Worm (Caenorhabditis elegans) whole organism, L2 larva: ENCODE results near the gene Y51H7C.9.
"Not testable (repeated sequence)": the region's sequence is repeated elsewhere in the genome, so short reads cannot be mapped to it uniquely, and the experiment has no call there.

Experiments
- aly-2 ChIP-seq: fragments of 150-350 bp; optimal IDR thresholded peaks from 2 replicates; lab custom pipeline; 2014; ENCODE audit warnings: missing biosample characterization, missing genetic modification characterization
- nhr-11 ChIP-seq: fragments of 150-350 bp; optimal IDR thresholded peaks from 2 replicates; lab custom pipeline; 2014; ENCODE audit warnings: missing biosample characterization, missing genetic modification characterization
- nhr-12 ChIP-seq: fragments of 150-350 bp; optimal IDR thresholded peaks from 2 replicates; lab custom pipeline; 2014; ENCODE audit warnings: missing biosample characterization, missing genetic modification characterization
- nhr-6 ChIP-seq: fragments of 150-350 bp; optimal IDR thresholded peaks from 2 replicates; lab custom pipeline; 2014; ENCODE audit warnings: missing biosample characterization, missing genetic modification characterization

DNA sequence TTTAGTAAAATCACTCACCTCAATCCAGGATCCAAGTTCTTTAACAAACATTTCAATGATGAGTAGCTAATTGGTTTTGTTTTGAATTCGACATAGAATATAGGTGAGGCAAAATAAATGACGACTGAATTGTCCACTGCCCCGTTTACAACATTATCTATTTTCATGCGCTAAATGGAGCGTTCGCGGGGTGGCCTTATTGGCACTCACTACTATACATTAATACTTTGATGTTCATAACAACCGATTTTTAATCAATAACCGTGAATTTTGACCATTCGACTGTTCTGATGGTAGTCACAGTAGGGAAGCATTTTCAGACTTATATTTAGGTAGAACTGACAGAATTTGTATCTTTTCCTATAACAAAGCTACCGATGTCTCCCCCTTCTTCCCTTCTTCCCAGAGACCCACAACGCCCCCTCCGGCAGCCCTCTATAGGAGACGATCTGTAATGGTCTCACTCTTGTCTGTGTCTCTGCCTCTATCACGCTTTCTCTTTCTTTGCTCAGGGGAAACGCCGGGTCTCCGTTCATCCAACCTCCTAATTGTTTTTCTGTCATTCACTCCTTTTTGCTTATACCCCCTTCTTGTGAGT lies 35.5 kb upstream of the Y51H7C.9 start, which contains the start of gene Y51H7C.12:
- TF ChIP-seq nhr-6 (tag; lab: Kevin White, UChicago); aly-2 (tag; lab: Kevin White, UChicago); nhr-11; nhr-12 (tag; lab: Kevin White, UChicago): not testable (repeated sequence)
